Fruit fly (Drosophila melanogaster) whole organism, embryonic: ENCODE data around the gene MBD-like.
A peak's percentile ranks its signal among the peaks of the same experiment; 100 is the strongest.

Experiments
- ATbp ChIP-seq: fragments of 200-800 bp; sonication (Bioruptor generic); optimal IDR thresholded peaks from 2 replicates; lab custom pipeline; 2017; ENCODE audit warnings: missing biosample characterization, mild to moderate bottlenecking, missing genetic modification characterization, missing genetic modification reagents
- Asciz ChIP-seq: fragments of 200-800 bp; sonication (Bioruptor generic); optimal IDR thresholded peaks from 2 replicates; lab custom pipeline; 2017; ENCODE audit warnings: missing biosample characterization, mild to moderate bottlenecking, missing genetic modification characterization, missing genetic modification reagents
- Atf6 ChIP-seq: fragments of 200-800 bp; sonication (Bioruptor generic); IDR thresholded peaks from 2 replicates; pipeline ENCODE4 v1.3.6; 2022; ENCODE audit warnings: missing biosample characterization, missing genetic modification characterization
- CG11695 ChIP-seq: fragments of 200-800 bp; sonication (Bioruptor generic); IDR thresholded peaks from 3 replicates; pipeline ENCODE4 v1.3.6; 2022; ENCODE audit warnings: missing biosample characterization, missing genetic modification characterization
- CG12071 ChIP-seq: fragments of 200-800 bp; sonication (Bioruptor generic); optimal IDR thresholded peaks from 3 replicates; lab custom pipeline; 2018; ENCODE audit warnings: missing biosample characterization, mild to moderate bottlenecking, missing genetic modification characterization
- CG12219 ChIP-seq: fragments of 200-800 bp; sonication (Bioruptor generic); optimal IDR thresholded peaks from 3 replicates; lab custom pipeline; 2018; ENCODE audit warnings: missing biosample characterization, mild to moderate bottlenecking, missing genetic modification characterization
- CG15011 ChIP-seq: fragments of 200-800 bp; sonication (Bioruptor generic); optimal IDR thresholded peaks from 3 replicates; lab custom pipeline; 2018; ENCODE audit warnings: missing biosample characterization, mild to moderate bottlenecking, missing genetic modification characterization
- CG15073 ChIP-seq: fragments of 200-800 bp; sonication (Bioruptor generic); optimal IDR thresholded peaks from 2 replicates; lab custom pipeline; 2016; ENCODE audit warnings: missing biosample characterization, missing genetic modification characterization
- CG17359 ChIP-seq: fragments of 200-800 bp; sonication (Bioruptor generic); optimal IDR thresholded peaks from 3 replicates; lab custom pipeline; 2018; ENCODE audit warnings: missing biosample characterization, mild to moderate bottlenecking, missing genetic modification characterization, moderate library complexity
- CG17385 ChIP-seq: fragments of 200-800 bp; sonication (Bioruptor generic); optimal IDR thresholded peaks from 3 replicates; lab custom pipeline; 2018; ENCODE audit warnings: missing biosample characterization, mild to moderate bottlenecking, missing genetic modification characterization
- CG17568 ChIP-seq: fragments of 200-800 bp; sonication (Bioruptor generic); optimal IDR thresholded peaks from 2 replicates; lab custom pipeline; 2018; ENCODE audit warnings: missing biosample characterization, mild to moderate bottlenecking, missing genetic modification characterization, moderate library complexity
- CG18476 ChIP-seq: fragments of 200-800 bp; sonication (Bioruptor generic); optimal IDR thresholded peaks from 2 replicates; lab custom pipeline; 2016; ENCODE audit warnings: missing biosample characterization, mild to moderate bottlenecking, missing genetic modification characterization
- CG2202 ChIP-seq: fragments of 200-800 bp; sonication (Bioruptor generic); optimal IDR thresholded peaks from 2 replicates; lab custom pipeline; 2018; ENCODE audit warnings: missing biosample characterization, mild to moderate bottlenecking, missing genetic modification characterization
- CG2678 ChIP-seq: fragments of 200-800 bp; sonication (Bioruptor generic); optimal IDR thresholded peaks from 3 replicates; lab custom pipeline; 2019; ENCODE audit warnings: missing biosample characterization, mild to moderate bottlenecking, missing genetic modification characterization, moderate library complexity
- CG3281 ChIP-seq: fragments of 200-800 bp; sonication (Bioruptor generic); optimal IDR thresholded peaks from 3 replicates; lab custom pipeline; 2017; ENCODE audit warnings: missing biosample characterization, mild to moderate bottlenecking, missing genetic modification characterization
- CG9215 ChIP-seq: fragments of 200-800 bp; sonication (Bioruptor generic); IDR thresholded peaks from 2 replicates; pipeline ENCODE4 v1.3.6; 2022; ENCODE audit warnings: missing biosample characterization, missing genetic modification characterization
- Dek ChIP-seq: fragments of 200-800 bp; sonication (Bioruptor generic); optimal IDR thresholded peaks from 3 replicates; lab custom pipeline; 2019; ENCODE audit warnings: missing biosample characterization, mild to moderate bottlenecking, missing genetic modification characterization, moderate library complexity
- Ets65A ChIP-seq: fragments of 200-800 bp; sonication (Bioruptor generic); peaks from one replicate; lab custom pipeline; 2016; ENCODE audit warnings: missing biosample characterization, missing genetic modification characterization
- MESR4 ChIP-seq: fragments of 200-800 bp; sonication (Bioruptor generic); optimal IDR thresholded peaks from 2 replicates; lab custom pipeline; 2018; ENCODE audit warnings: missing biosample characterization, mild to moderate bottlenecking, missing genetic modification characterization, moderate library complexity
- Med ChIP-seq: fragments of 200-800 bp; sonication (Bioruptor generic); peaks from one replicate; lab custom pipeline; 2016; ENCODE audit warnings: missing biosample characterization, missing genetic modification characterization, mild to moderate bottlenecking, inconsistent platforms, moderate library complexity
- Nf-YB ChIP-seq: fragments of 200-800 bp; sonication (Bioruptor generic); optimal IDR thresholded peaks from 3 replicates; lab custom pipeline; 2019; ENCODE audit warnings: missing biosample characterization, mild to moderate bottlenecking, missing genetic modification characterization, moderate library complexity
- NfI ChIP-seq: fragments of 200-800 bp; sonication (Bioruptor generic); optimal IDR thresholded peaks from 3 replicates; lab custom pipeline; 2018; ENCODE audit warnings: missing biosample characterization, mild to moderate bottlenecking, missing genetic modification characterization, moderate library complexity
- PHDP ChIP-seq: fragments of 200-800 bp; sonication (Bioruptor generic); optimal IDR thresholded peaks from 3 replicates; lab custom pipeline; 2018; ENCODE audit warnings: missing biosample characterization, mild to moderate bottlenecking, missing genetic modification characterization, moderate library complexity
- Pdp1 ChIP-seq, 2 experiments: fragments of 200-800 bp; sonication (Bioruptor generic); optimal IDR thresholded peaks; 3 replicates each; lab custom pipeline; 2016; ENCODE audit warnings: missing biosample characterization in 2 of 2, missing genetic modification characterization in 2 of 2, mild to moderate bottlenecking in 1 of 2, moderate library complexity in 1 of 2
- Sox100B ChIP-seq: fragments of 200-800 bp; sonication (Bioruptor generic); optimal IDR thresholded peaks from 3 replicates; lab custom pipeline; 2018; ENCODE audit warnings: missing biosample characterization, mild to moderate bottlenecking, missing genetic modification characterization
- Spps ChIP-seq: fragments of 200-800 bp; sonication (Bioruptor generic); optimal IDR thresholded peaks from 2 replicates; lab custom pipeline; 2018; ENCODE audit warnings: missing biosample characterization, mild to moderate bottlenecking, missing genetic modification characterization
- Stat92E ChIP-seq, 3 experiments: fragments of >200 bp in 2 of 3; fragments of 200-800 bp in 1 of 3; sonication (Bioruptor generic) in 1 of 3; optimal IDR thresholded peaks; 2 replicates each; lab custom pipeline; 2017 to 2019; ENCODE audit warnings: missing biosample characterization in 3 of 3, missing genetic modification characterization in 3 of 3, mild to moderate bottlenecking in 1 of 3, moderate library complexity in 1 of 3
- cg ChIP-seq: fragments of 200-800 bp; sonication (Bioruptor generic); optimal IDR thresholded peaks from 3 replicates; lab custom pipeline; 2019; ENCODE audit warnings: missing biosample characterization, mild to moderate bottlenecking, missing genetic modification characterization, moderate library complexity
- chinmo ChIP-seq: fragments of 200-800 bp; sonication (Bioruptor generic); IDR thresholded peaks from 4 replicates; pipeline ENCODE4 v1.3.6; 2022; ENCODE audit warnings: missing biosample characterization, missing genetic modification characterization; ENCODE audit not compliant: partially characterized antibody
- cwo ChIP-seq: fragments of 200-800 bp; sonication (Bioruptor generic); optimal IDR thresholded peaks from 3 replicates; lab custom pipeline; 2017; ENCODE audit warnings: missing biosample characterization, missing genetic modification characterization, mild to moderate bottlenecking, moderate library complexity, missing genetic modification reagents
- fd64A ChIP-seq: fragments of 200-800 bp; sonication (Bioruptor generic); optimal IDR thresholded peaks from 3 replicates; lab custom pipeline; 2018; ENCODE audit warnings: missing biosample characterization, mild to moderate bottlenecking, missing genetic modification characterization
- kni ChIP-seq: fragments of 200-800 bp; sonication (Bioruptor generic); optimal IDR thresholded peaks from 3 replicates; lab custom pipeline; 2017; ENCODE audit warnings: mild to moderate bottlenecking, missing biosample characterization, missing genetic modification reagents, missing genetic modification characterization
- lab ChIP-seq: fragments of 200-800 bp; sonication (Bioruptor generic); optimal IDR thresholded peaks from 3 replicates; lab custom pipeline; 2017; ENCODE audit warnings: missing biosample characterization, missing genetic modification characterization, mild to moderate bottlenecking, moderate library complexity, missing genetic modification reagents
- phol ChIP-seq: fragments of 200-800 bp; sonication (Bioruptor generic); optimal IDR thresholded peaks from 3 replicates; lab custom pipeline; 2018; ENCODE audit warnings: missing biosample characterization, mild to moderate bottlenecking, missing genetic modification characterization, moderate library complexity
- run ChIP-seq: fragments of 200-800 bp; sonication (Bioruptor generic); optimal IDR thresholded peaks from 3 replicates; lab custom pipeline; 2018; ENCODE audit warnings: missing biosample characterization, mild to moderate bottlenecking, missing genetic modification characterization
- sd ChIP-seq: fragments of 200-800 bp; sonication (Bioruptor generic); optimal IDR thresholded peaks from 3 replicates; lab custom pipeline; 2018; ENCODE audit warnings: missing biosample characterization, mild to moderate bottlenecking, missing genetic modification characterization, moderate library complexity
- sens ChIP-seq: fragments of 200-800 bp; sonication (Bioruptor generic); peaks from one replicate; lab custom pipeline; 2016; ENCODE audit warnings: missing biosample characterization, missing genetic modification characterization
- sug ChIP-seq: fragments of 200-800 bp; optimal IDR thresholded peaks from 2 replicates; lab custom pipeline; 2019; ENCODE audit warnings: missing biosample characterization, mild to moderate bottlenecking, missing genetic modification characterization, moderate library complexity
- ttk ChIP-seq: fragments of 200-800 bp; sonication (Bioruptor generic); IDR thresholded peaks from 2 replicates; pipeline ENCODE4 v2.1.2; 2022; ENCODE audit warnings: missing biosample characterization, missing genetic modification characterization

The MBD-like gene

dm6 chr3R:9529387-9529897 is 30.1 kb upstream of the MBD-like start (continued):
- TF ChIP-seq ttk (GFP tag; lab: Robert Waterston, UW), result no peak
- TF ChIP-seq CG15011 (GFP tag; lab: Kevin White, UChicago), result peak; percentile 36
- TF ChIP-seq Med (GFP tag; lab: Kevin White, UChicago), result peak; percentile 53

DNA sequence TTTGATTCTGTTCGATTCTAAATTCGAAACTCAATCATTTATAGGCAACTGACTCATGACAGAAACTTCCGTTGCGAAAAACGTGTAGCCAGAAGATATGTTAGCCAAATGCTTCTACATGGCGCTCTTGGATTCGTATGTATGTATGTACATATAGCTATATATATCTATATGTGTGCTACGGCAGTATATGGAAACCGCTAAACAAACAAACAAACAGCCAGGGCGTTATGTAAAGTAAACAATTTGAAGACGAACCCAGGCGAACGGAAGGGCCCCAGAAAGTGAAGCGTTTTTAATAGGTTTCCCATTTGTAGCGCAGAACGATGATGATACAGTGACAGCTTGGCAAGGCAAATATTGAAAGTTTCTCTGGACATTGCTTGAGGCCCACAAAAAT is 29.6 kb upstream of the MBD-like start:
- TF ChIP-seq sd (tag; lab: Kevin White, UChicago) (peak; percentile 5), CG11695 (GFP tag; lab: Robert Waterston, UW) (no peak), run (tag; lab: Kevin White, UChicago) (peak; percentile 34), Sox100B (GFP tag; lab: Kevin White, UChicago) (peak; percentile 2), Dek (peak; percentile 3), CG12071 (GFP tag; lab: Kevin White, UChicago) (peak; percentile 55), CG2202 (tag; lab: Kevin White, UChicago) (no peak), NfI (peak; percentile 10), ATbp (GFP tag; lab: Kevin White, UChicago) (peak; percentile 32), MESR4 (GFP tag; lab: Kevin White, UChicago) (no peak), cg (peak; percentile 15), phol (no peak), Ets65A (GFP tag; lab: Kevin White, UChicago) (peak; percentile 80), fd64A (GFP tag; lab: Kevin White, UChicago) (peak; percentile 36), sens (GFP tag; lab: Kevin White, UChicago) (peak; percentile 37), lab (GFP tag; lab: Kevin White, UChicago) (peak; percentile 6), PHDP (peak; percentile 1), CG17359 (tag; lab: Kevin White, UChicago) (peak; percentile 14), Nf-YB (GFP tag; lab: Kevin White, UChicago) (peak; percentile 14), Pdp1 (GFP tag; optimal IDR thresholded peaks at IDR 0.05; lab: Kevin White, UChicago) (peak in 1 of 2 experiments; percentile 60), CG17568 (GFP tag; lab: Kevin White, UChicago) (peak; percentile 37), CG12219 (GFP tag; lab: Kevin White, UChicago) (peak; percentile 12), Spps (peak; percentile 1), chinmo (GFP tag; lab: Robert Waterston, UW) (0 out of 4 replicates have a peak, but pooled peaks have one; percentile 32), kni (peak; percentile 26), Med (GFP tag; lab: Kevin White, UChicago) (peak; percentile 74), Stat92E (GFP tag; optimal IDR thresholded peaks at IDR 0.05; lab: Kevin White, UChicago) (no peak), sug (tag; lab: Kevin White, UChicago) (peak; percentile 5), CG18476 (GFP tag; lab: Kevin White, UChicago) (no peak), cwo (GFP tag; lab: Kevin White, UChicago) (peak; percentile 51), CG9215 (GFP tag; lab: Robert Waterston, UW) (no peak), CG3281 (GFP tag; lab: Kevin White, UChicago) (peak; percentile 7), CG15073 (GFP tag; lab: Kevin White, UChicago) (no peak), Asciz (peak; percentile 30), Atf6 (GFP tag; lab: Robert Waterston, UW) (no peak), CG2678 (tag; lab: Kevin White, UChicago) (peak; percentile 8), CG17385 (GFP tag; lab: Kevin White, UChicago) (peak; percentile 16)
